Fruit fly (Drosophila melanogaster) whole organism, pupa: Measurements from ENCODE around the gene dUTPase.

Experiments
- CG10348 ChIP-seq: fragments of 200-800 bp; sonication (Bioruptor generic); IDR thresholded peaks from 2 replicates; pipeline ENCODE4 v1.3.6; 2022; ENCODE audit warnings: missing biosample characterization, missing genetic modification characterization
- CG12605 ChIP-seq: fragments of 200-800 bp; sonication (Bioruptor generic); IDR thresholded peaks from 2 replicates; pipeline ENCODE4 v1.3.6; 2022; ENCODE audit warnings: missing biosample characterization, missing genetic modification characterization
- CG32121 ChIP-seq: fragments of 200-800 bp; sonication (Bioruptor generic); IDR thresholded peaks from 2 replicates; pipeline ENCODE4 v1.3.6; 2022; ENCODE audit warnings: missing biosample characterization, missing genetic modification characterization
- CG4496 ChIP-seq: fragments of 200-800 bp; sonication (Bioruptor generic); IDR thresholded peaks from 3 replicates; pipeline ENCODE4 v1.3.6; 2022; ENCODE audit warnings: missing biosample characterization, missing genetic modification characterization
- CG8159 ChIP-seq: fragments of 200-800 bp; sonication (Bioruptor generic); optimal IDR thresholded peaks from 3 replicates; lab custom pipeline; 2018; ENCODE audit warnings: missing biosample characterization, mild to moderate bottlenecking, missing genetic modification characterization, moderate library complexity
- CG8301 ChIP-seq: fragments of 200-800 bp; sonication (Bioruptor generic); optimal IDR thresholded peaks from 2 replicates; lab custom pipeline; 2018; ENCODE audit warnings: missing biosample characterization, mild to moderate bottlenecking, missing genetic modification characterization
- CG9948 ChIP-seq: fragments of 200-800 bp; sonication (Bioruptor generic); optimal IDR thresholded peaks from 2 replicates; lab custom pipeline; 2018; ENCODE audit warnings: missing biosample characterization, mild to moderate bottlenecking, missing genetic modification characterization, moderate library complexity
- D1 ChIP-seq: fragments of 200-800 bp; sonication (Bioruptor generic); optimal IDR thresholded peaks from 2 replicates; lab custom pipeline; 2018; ENCODE audit warnings: missing biosample characterization, mild to moderate bottlenecking, missing genetic modification characterization, moderate library complexity
- Ets98B ChIP-seq: fragments of 200-800 bp; sonication (Bioruptor generic); IDR thresholded peaks from 2 replicates; pipeline ENCODE4 v1.3.6; 2022; ENCODE audit warnings: missing biosample characterization, missing genetic modification characterization
- Pif1B ChIP-seq: fragments of 200-800 bp; sonication (Bioruptor generic); optimal IDR thresholded peaks from 3 replicates; lab custom pipeline; 2016; ENCODE audit warnings: missing biosample characterization, missing genetic modification characterization
- Snoo ChIP-seq: fragments of 200-800 bp; sonication (Bioruptor generic); optimal IDR thresholded peaks from 3 replicates; lab custom pipeline; 2017; ENCODE audit warnings: missing biosample characterization, mild to moderate bottlenecking, missing genetic modification characterization, inconsistent platforms
- fd96Ca ChIP-seq: fragments of 200-800 bp; sonication (Bioruptor generic); IDR thresholded peaks from 3 replicates; pipeline ENCODE4 v1.3.6; 2022; ENCODE audit warnings: missing biosample characterization, missing genetic modification characterization
- rn ChIP-seq: fragments of 200-800 bp; sonication (Bioruptor generic); IDR thresholded peaks from 2 replicates; pipeline ENCODE4 v1.3.6; 2022; ENCODE audit warnings: missing biosample characterization, missing genetic modification characterization

dm6 chr2L:11016695-11017094, 5.6 kb downstream of the dUTPase start, which contains the start of gene CG14913:
- TF ChIP-seq CG8301 (no peak), CG10348 (GFP tag; lab: Robert Waterston, UW) (no peak), Pif1B (GFP tag; lab: Kevin White, UChicago) (no peak), CG32121 (GFP tag; lab: Robert Waterston, UW) (no peak), rn (GFP tag; lab: Robert Waterston, UW) (no peak), Snoo (tag; lab: Kevin White, UChicago) (no peak), CG4496 (GFP tag; lab: Robert Waterston, UW) (no peak), CG8159 (tag; lab: Kevin White, UChicago) (no peak), Ets98B (GFP tag; lab: Robert Waterston, UW) (no peak), fd96Ca (GFP tag; lab: Robert Waterston, UW) (no peak), D1 (tag; lab: Kevin White, UChicago) (no peak), CG9948 (no peak), CG12605 (GFP tag; lab: Robert Waterston, UW) (no peak)
